Fruit fly (Drosophila melanogaster): ENCODE measurements around the gene jumu.

The jumu gene

dm6 chr3R:10377849-10378248 lies 27.9 kb downstream of the jumu start, which contains the start of gene Rfx (continued):
- TF ChIP-seq CG11902 (GFP tag; optimal IDR thresholded peaks at IDR 0.05) (no peak), fkh (GFP tag; optimal IDR thresholded peaks at IDR 0.05) (no peak), acj6 (GFP tag; optimal IDR thresholded peaks at IDR 0.05) (no peak), topi (GFP tag; optimal IDR thresholded peaks at IDR 0.05) (peak; percentile 2), svp (GFP tag) (no peak)

dm6 chr3R:10378989-10379388 lies 29.0 kb downstream of the jumu start:
- TF ChIP-seq CG32006 (GFP tag; optimal IDR thresholded peaks at IDR 0.05) (peak; percentile 50), CG3919 (GFP tag; optimal IDR thresholded peaks at IDR 0.05) (no peak), CG8632 (GFP tag; optimal IDR thresholded peaks at IDR 0.05) (no peak), Ets96B (tag; optimal IDR thresholded peaks at IDR 0.05) (no peak), Hr4 (GFP tag; optimal IDR thresholded peaks at IDR 0.05) (peak; percentile 36), ss (GFP tag; optimal IDR thresholded peaks at IDR 0.05) (no peak), lz (GFP tag; optimal IDR thresholded peaks at IDR 0.05) (no peak), CG6276 (GFP tag; optimal IDR thresholded peaks at IDR 0.05) (peak; percentile 35), Blimp-1 (GFP tag; optimal IDR thresholded peaks at IDR 0.05) (no peak), Eip78C (GFP tag) (peak; percentile 71), salr (GFP tag; optimal IDR thresholded peaks at IDR 0.05) (peak in 1 of 2 experiments; percentile 38), topi (GFP tag; optimal IDR thresholded peaks at IDR 0.05) (no peak)

DNA sequence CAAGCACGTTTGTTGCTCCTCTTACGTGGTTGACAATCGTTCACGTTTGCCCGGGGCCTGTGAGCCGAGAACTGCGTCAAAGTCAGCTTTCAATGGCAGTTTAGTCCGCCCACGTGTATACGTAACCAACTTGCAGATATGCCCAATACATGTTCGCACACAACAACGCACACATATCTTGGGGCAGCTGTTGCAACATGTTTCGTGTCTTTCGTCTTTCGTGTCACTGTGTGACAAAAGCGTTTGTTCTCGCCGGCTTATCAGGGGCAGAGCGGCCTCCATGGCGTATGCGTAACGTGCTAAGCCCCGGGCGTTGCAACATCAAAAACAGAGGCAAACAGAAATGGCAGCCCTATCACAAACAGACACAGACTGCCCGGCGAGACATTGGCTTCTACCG lies 29.4 kb downstream of the jumu start:
- TF ChIP-seq CG3919 (GFP tag; optimal IDR thresholded peaks at IDR 0.05), result no peak
- TF ChIP-seq CG8632 (GFP tag; optimal IDR thresholded peaks at IDR 0.05), result no peak
- TF ChIP-seq CG10669 (GFP tag; optimal IDR thresholded peaks at IDR 0.05), result no peak
- no peak for TF ChIP-seq Gug (GFP tag; IDR thresholded peaks at IDR 0.05)
- TF ChIP-seq Sox15 (GFP tag; optimal IDR thresholded peaks at IDR 0.05), result no peak
- no peak for TF ChIP-seq CG7368 (GFP tag; optimal IDR thresholded peaks at IDR 0.05)
- no peak for TF ChIP-seq dac (GFP tag; optimal IDR thresholded peaks at IDR 0.05)
- TF ChIP-seq Ets21C (GFP tag; optimal IDR thresholded peaks at IDR 0.05), result no peak
- TF ChIP-seq CG6808 (GFP tag; optimal IDR thresholded peaks at IDR 0.05), result no peak
- TF ChIP-seq Hr4 (GFP tag; optimal IDR thresholded peaks at IDR 0.05), result no peak
- TF ChIP-seq CG16779 (tag; optimal IDR thresholded peaks at IDR 0.05), result no peak
- TF ChIP-seq CG11762 (GFP tag; optimal IDR thresholded peaks at IDR 0.05; ENCODE audit: insufficient read depth), result no peak
- TF ChIP-seq fkh (GFP tag; optimal IDR thresholded peaks at IDR 0.05), result no peak
- no peak for TF ChIP-seq cyc (GFP tag; optimal IDR thresholded peaks at IDR 0.05)
- no peak for TF ChIP-seq Smox (GFP tag; optimal IDR thresholded peaks at IDR 0.05)
- TF ChIP-seq CG32006 (GFP tag; optimal IDR thresholded peaks at IDR 0.05), result no peak
- TF ChIP-seq pdm3 (GFP tag; optimal IDR thresholded peaks at IDR 0.05), result no peak
- TF ChIP-seq CG8319 (GFP tag; optimal IDR thresholded peaks at IDR 0.05), result no peak
- TF ChIP-seq CG34406 (GFP tag; optimal IDR thresholded peaks at IDR 0.05), result no peak
- no peak for TF ChIP-seq CG31627 (GFP tag; optimal IDR thresholded peaks at IDR 0.05)

DNA sequence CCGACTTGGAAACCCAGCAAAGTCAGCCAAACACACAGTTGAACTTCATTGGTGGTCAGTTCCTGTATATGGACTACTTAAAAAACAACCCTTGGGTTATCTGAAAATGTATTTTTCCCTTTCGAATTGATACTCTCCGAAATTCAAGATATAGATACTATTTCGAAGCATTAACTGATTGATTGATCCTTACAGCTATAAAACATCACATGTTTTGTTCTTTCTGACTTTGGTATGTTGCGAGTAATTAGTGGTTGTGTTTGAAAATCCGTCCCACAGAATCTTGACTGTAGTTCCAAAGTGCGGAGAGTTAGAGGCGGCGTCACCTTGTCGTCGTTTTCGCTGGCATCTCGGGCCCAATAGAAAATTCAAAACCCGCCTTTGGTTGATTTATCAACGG lies 30.0 kb downstream of the jumu start:
- TF ChIP-seq CG8632 (GFP tag; optimal IDR thresholded peaks at IDR 0.05), result no peak
- no peak for TF ChIP-seq CG8119 (GFP tag; IDR thresholded peaks at IDR 0.05)
- TF ChIP-seq CG15336 (GFP tag; IDR thresholded peaks at IDR 0.05), result no peak
- no peak for TF ChIP-seq Eip78C (GFP tag)
- TF ChIP-seq Ets21C (GFP tag; optimal IDR thresholded peaks at IDR 0.05), result no peak
- TF ChIP-seq Hr4 (GFP tag; optimal IDR thresholded peaks at IDR 0.05), result peak; percentile 24
- TF ChIP-seq CG8319 (GFP tag; optimal IDR thresholded peaks at IDR 0.05), result no peak
- no peak for TF ChIP-seq vri (GFP tag; optimal IDR thresholded peaks at IDR 0.05)
- no peak for TF ChIP-seq CG11294 (GFP tag; IDR thresholded peaks at IDR 0.05)
- no peak for TF ChIP-seq CG16779 (tag; optimal IDR thresholded peaks at IDR 0.05)
- no peak for TF ChIP-seq CG6792 (GFP tag; optimal IDR thresholded peaks at IDR 0.05)
- no peak for TF ChIP-seq CG31627 (GFP tag; optimal IDR thresholded peaks at IDR 0.05)
- TF ChIP-seq CG1621 (tag; optimal IDR thresholded peaks at IDR 0.05), result no peak
- TF ChIP-seq fd59A (GFP tag; optimal IDR thresholded peaks at IDR 0.05), result no peak
- TF ChIP-seq svp (GFP tag), result peak; percentile 24
- TF ChIP-seq Eip93F (GFP tag; optimal IDR thresholded peaks at IDR 0.05), result no peak
- no peak for TF ChIP-seq CG10669 (GFP tag; optimal IDR thresholded peaks at IDR 0.05)
- TF ChIP-seq Eip75B (GFP tag; optimal IDR thresholded peaks at IDR 0.05), result no peak
- no peak for TF ChIP-seq Smox (GFP tag; optimal IDR thresholded peaks at IDR 0.05)
- TF ChIP-seq Sox15 (GFP tag; optimal IDR thresholded peaks at IDR 0.05), result no peak
- TF ChIP-seq CG4318 (GFP tag; optimal IDR thresholded peaks at IDR 0.05), result no peak
- TF ChIP-seq ss (GFP tag; optimal IDR thresholded peaks at IDR 0.05), result no peak
- peak; percentile 57 for TF ChIP-seq CG32006 (GFP tag; optimal IDR thresholded peaks at IDR 0.05)
- no peak for TF ChIP-seq dac (GFP tag; optimal IDR thresholded peaks at IDR 0.05)
- TF ChIP-seq CG6808 (GFP tag; optimal IDR thresholded peaks at IDR 0.05), result no peak
